Worm (Caenorhabditis elegans) whole organism, L4 larva: ENCODE measurements around the gene F46C3.7.

Experiments used
- F26F4.8 ChIP-seq: fragments of 200-800 bp; sonication (Bioruptor generic); conservative IDR thresholded peaks from 2 replicates; pipeline ENCODE4 v1.3.6; 2022; ENCODE audit warnings: missing genetic modification characterization, missing compliant biosample characterization
- ZK546.5 ChIP-seq, 2 experiments: sonication (generic microtip); optimal IDR thresholded peaks; 2 replicates each; lab custom pipeline; 2017; ENCODE audit warnings: missing biosample characterization in 2 of 2, missing genetic modification characterization in 2 of 2
- aly-2 ChIP-seq: sonication (generic microtip); optimal IDR thresholded peaks from 2 replicates; lab custom pipeline; 2018; ENCODE audit warnings: missing biosample characterization, missing genetic modification characterization
- ceh-82 ChIP-seq: sonication (generic microtip); optimal IDR thresholded peaks from 2 replicates; lab custom pipeline; 2017; ENCODE audit warnings: missing biosample characterization, missing genetic modification characterization
- egl-43 ChIP-seq: fragments of 200-800 bp; sonication (Bioruptor generic); IDR thresholded peaks from 2 replicates; pipeline ENCODE4 v1.3.6; 2022; ENCODE audit warnings: missing genetic modification reagents, missing genetic modification characterization, missing compliant biosample characterization
- fkh-10 ChIP-seq: fragments of 150-350 bp; optimal IDR thresholded peaks from 2 replicates; lab custom pipeline; 2014; ENCODE audit warnings: missing biosample characterization, missing genetic modification reagents, missing genetic modification characterization
- fos-1 ChIP-seq: fragments of 150-350 bp; optimal IDR thresholded peaks from 2 replicates; lab custom pipeline; 2014; ENCODE audit warnings: missing biosample characterization, missing genetic modification characterization
- lim-7 ChIP-seq: fragments of 200-800 bp; sonication (Bioruptor generic); IDR thresholded peaks from 2 replicates; pipeline ENCODE4 v1.3.6; 2022; ENCODE audit warnings: missing genetic modification characterization, missing compliant biosample characterization
- lin-15B ChIP-seq: fragments of 150-350 bp; sonication (generic microtip); optimal IDR thresholded peaks from 3 replicates; lab custom pipeline; 2014; ENCODE audit warnings: missing biosample characterization, missing genetic modification characterization
- nhr-11 ChIP-seq: fragments of 150-350 bp; optimal IDR thresholded peaks from 2 replicates; lab custom pipeline; 2014; ENCODE audit warnings: missing biosample characterization, missing genetic modification characterization
- unc-130 ChIP-seq: sonication (generic microtip); optimal IDR thresholded peaks from 2 replicates; lab custom pipeline; 2016; ENCODE audit warnings: missing genetic modification reagents, missing genetic modification characterization, missing compliant biosample characterization

ce11 chrX:11475780-11476179 lies 35.9 kb downstream of the F46C3.7 start:
- TF ChIP-seq lim-7 (GFP tag; lab: Robert Waterston, UW) (no peak), lin-15B (tag; lab: Kevin White, UChicago) (no peak), F26F4.8 (GFP tag; lab: Robert Waterston, UW) (no peak), ZK546.5 (tag; optimal IDR thresholded peaks at IDR 0.05; lab: Kevin White, UChicago) (no peak), unc-130 (GFP tag; lab: Kevin White, UChicago) (no peak), nhr-11 (no peak), fkh-10 (GFP tag; lab: Kevin White, UChicago) (no peak), ceh-82 (no peak), fos-1 (tag; lab: Kevin White, UChicago) (no peak), egl-43 (GFP tag; lab: Robert Waterston, UW) (0 out of 2 replicates have a peak, but pooled peaks have one; percentile 42), aly-2 (tag; lab: Kevin White, UChicago) (no peak)
